Fruit fly (Drosophila melanogaster): ENCODE data around the gene CG33270.

CG33270 gene

dm6 chr3L:11556637-11557036 is 21.8 kb downstream of the CG33270 start (continued):
- 0 out of 3 replicates have a peak, but pooled peaks have one; percentile 13 for TF ChIP-seq CG11695 (GFP tag; IDR thresholded peaks at IDR 0.05)
- TF ChIP-seq grau (tag; optimal IDR thresholded peaks at IDR 0.05): peak; percentile 61
- TF ChIP-seq Hr39 (optimal IDR thresholded peaks at IDR 0.05): no peak
- TF ChIP-seq CG11696 (GFP tag; IDR thresholded peaks at IDR 0.05): peak; percentile 71; the same call in 1 of the 2 replicates
- TF ChIP-seq bsh (GFP tag; optimal IDR thresholded peaks at IDR 0.05): no peak
- TF ChIP-seq CG2120 (GFP tag; optimal IDR thresholded peaks at IDR 0.05): peak; percentile 47
- no peak for TF ChIP-seq cas (GFP tag; IDR thresholded peaks at IDR 0.05)
- no peak for TF ChIP-seq ara (GFP tag; IDR thresholded peaks at IDR 0.05)
- no peak for TF ChIP-seq D (optimal IDR thresholded peaks at IDR 0.05)
- TF ChIP-seq D (GFP tag; optimal IDR thresholded peaks at IDR 0.05): no peak
- TF ChIP-seq dysf (GFP tag; IDR thresholded peaks at IDR 0.05): no peak; the same call in 2 of the 3 replicates
- no peak for TF ChIP-seq Adf1 (GFP tag; IDR thresholded peaks at IDR 0.05)
- no peak for TF ChIP-seq chn (GFP tag; optimal IDR thresholded peaks at IDR 0.05)
- TF ChIP-seq br (optimal IDR thresholded peaks at IDR 0.05): no peak
- no peak for TF ChIP-seq esg (GFP tag; conservative IDR thresholded peaks at IDR 0.05)
- peak; percentile 11 for TF ChIP-seq CG2712 (tag; optimal IDR thresholded peaks at IDR 0.05)
- no peak for TF ChIP-seq BEAF-32 (GFP tag; optimal IDR thresholded peaks at IDR 0.05)
- no peak for TF ChIP-seq CG10431 (GFP tag; optimal IDR thresholded peaks at IDR 0.05)
- TF ChIP-seq Dref (GFP tag; IDR thresholded peaks at IDR 0.05): no peak
- peak; percentile 11 for TF ChIP-seq Fer1 (GFP tag; optimal IDR thresholded peaks at IDR 0.05)
- no peak for TF ChIP-seq HHEX (GFP tag; optimal IDR thresholded peaks at IDR 0.05)
- TF ChIP-seq danr (GFP tag; IDR thresholded peaks at IDR 0.05): no peak
- peak in 1 of 2 experiments; percentile 9 for TF ChIP-seq Pdp1 (GFP tag; optimal IDR thresholded peaks at IDR 0.05)
- peak; percentile 44 for TF ChIP-seq CG18619 (GFP tag; optimal IDR thresholded peaks at IDR 0.05)
- no peak for TF ChIP-seq wek (GFP tag; optimal IDR thresholded peaks at IDR 0.05)
- no peak for TF ChIP-seq CG16815 (GFP tag; optimal IDR thresholded peaks at IDR 0.05)
- peak; percentile 70 for TF ChIP-seq CG3281 (GFP tag; optimal IDR thresholded peaks at IDR 0.05)
- TF ChIP-seq Side (GFP tag; optimal IDR thresholded peaks at IDR 0.05): no peak
- TF ChIP-seq Bdp1 (GFP tag; optimal IDR thresholded peaks at IDR 0.05): no peak
- no peak for TF ChIP-seq sqz (GFP tag; optimal IDR thresholded peaks at IDR 0.05)
- TF ChIP-seq CG9727 (GFP tag; optimal IDR thresholded peaks at IDR 0.05): peak; percentile 51
- TF ChIP-seq CTCF (GFP tag; optimal IDR thresholded peaks at IDR 0.05): no peak
- TF ChIP-seq lab (GFP tag; optimal IDR thresholded peaks at IDR 0.05): peak; percentile 54
- TF ChIP-seq btn (GFP tag; optimal IDR thresholded peaks at IDR 0.05): no peak
- no peak for TF ChIP-seq CG1603 (tag; optimal IDR thresholded peaks at IDR 0.05)
- peak; percentile 64 for TF ChIP-seq Hmr (GFP tag; optimal IDR thresholded peaks at IDR 0.05)
- TF ChIP-seq CG18011 (GFP tag; optimal IDR thresholded peaks at IDR 0.05): no peak
- peak; percentile 17; the same call in 1 of the 3 replicates for TF ChIP-seq CG6175 (GFP tag; IDR thresholded peaks at IDR 0.05)
- TF ChIP-seq Gug (GFP tag; IDR thresholded peaks at IDR 0.05): no peak
- TF ChIP-seq amos (GFP tag; IDR thresholded peaks at IDR 0.05; ENCODE audit: partially characterized antibody): no peak
- no peak for TF ChIP-seq Oaz (GFP tag; IDR thresholded peaks at IDR 0.05)
- TF ChIP-seq insv (GFP tag; optimal IDR thresholded peaks at IDR 0.05): no peak
- peak; percentile 15 for TF ChIP-seq CG11504 (tag; optimal IDR thresholded peaks at IDR 0.05)
- no peak for TF ChIP-seq usp (GFP tag; optimal IDR thresholded peaks at IDR 0.05)
- TF ChIP-seq CG10147 (GFP tag; optimal IDR thresholded peaks at IDR 0.05): peak; percentile 27
- TF ChIP-seq Chrac-16 (GFP tag; optimal IDR thresholded peaks at IDR 0.05): no peak
- TF ChIP-seq Usf (GFP tag; optimal IDR thresholded peaks at IDR 0.05): no peak
- peak; percentile 7 for TF ChIP-seq scrt (GFP tag; optimal IDR thresholded peaks at IDR 0.05)
- TF ChIP-seq CG13123 (GFP tag; optimal IDR thresholded peaks at IDR 0.05): no peak
- no peak for TF ChIP-seq H2.0 (GFP tag; IDR thresholded peaks at IDR 0.05)
- no peak for TF ChIP-seq Awh (GFP tag; IDR thresholded peaks at IDR 0.05)
- TF ChIP-seq ftz-f1 (GFP tag; optimal IDR thresholded peaks at IDR 0.05): no peak
- no peak for TF ChIP-seq gt (GFP tag; IDR thresholded peaks at IDR 0.05)

All from whole organism, embryonic.